Worm (Caenorhabditis elegans) whole organism, L3 larva: ENCODE results near the gene H05C05.1.
A peak's percentile ranks its signal among the peaks of the same experiment; 100 is the strongest.

Experiments used
- R02D3.7 ChIP-seq: fragments of 150-350 bp; optimal IDR thresholded peaks from 2 replicates; lab custom pipeline; 2014; ENCODE audit warnings: missing biosample characterization, missing genetic modification characterization
- ZK546.5 ChIP-seq: sonication (generic microtip); optimal IDR thresholded peaks from 2 replicates; lab custom pipeline; 2017; ENCODE audit warnings: missing biosample characterization, missing genetic modification characterization
- aly-2 ChIP-seq: fragments of 150-350 bp; optimal IDR thresholded peaks from 2 replicates; lab custom pipeline; 2014; ENCODE audit warnings: missing biosample characterization, missing genetic modification characterization
- ama-1 ChIP-seq: fragments of 150-350 bp; optimal IDR thresholded peaks from 2 replicates; lab custom pipeline; 2018
- ceh-28 ChIP-seq: fragments of 150-350 bp; optimal IDR thresholded peaks from 2 replicates; lab custom pipeline; 2014; ENCODE audit warnings: missing biosample characterization, missing genetic modification reagents, missing genetic modification characterization
- ceh-82 ChIP-seq: fragments of 150-350 bp; optimal IDR thresholded peaks from 2 replicates; lab custom pipeline; 2014; ENCODE audit warnings: missing biosample characterization, missing genetic modification characterization
- ceh-9 ChIP-seq: sonication (generic microtip); optimal IDR thresholded peaks from 2 replicates; lab custom pipeline; 2018; ENCODE audit warnings: missing biosample characterization, missing genetic modification characterization
- daf-12 ChIP-seq: fragments of 150-350 bp; optimal IDR thresholded peaks from 2 replicates; lab custom pipeline; 2014; ENCODE audit warnings: missing biosample characterization, missing genetic modification reagents, missing genetic modification characterization
- elt-3 ChIP-seq, 3 experiments: fragments of 150-350 bp in 1 of 3; sonication (generic microtip) in 2 of 3; optimal IDR thresholded peaks; 2 replicates in 2 of 3; 4 replicates in 1 of 3; lab custom pipeline; 2014 to 2017; ENCODE audit warnings: missing biosample characterization in 3 of 3, missing genetic modification characterization in 3 of 3
- eor-1 ChIP-seq, 2 experiments: fragments of 150-350 bp; optimal IDR thresholded peaks; 2 replicates each; lab custom pipeline; 2014 to 2018; ENCODE audit warnings: missing biosample characterization in 2 of 2, missing genetic modification characterization in 2 of 2
- fkh-10 ChIP-seq: sonication (generic microtip); optimal IDR thresholded peaks from 2 replicates; lab custom pipeline; 2017; ENCODE audit warnings: missing biosample characterization, missing genetic modification reagents, missing genetic modification characterization
- fkh-2 ChIP-seq: fragments of 150-350 bp; optimal IDR thresholded peaks from 2 replicates; lab custom pipeline; 2014; ENCODE audit warnings: missing biosample characterization, missing genetic modification reagents, missing genetic modification characterization
- fos-1 ChIP-seq: fragments of 150-350 bp; optimal IDR thresholded peaks from 2 replicates; lab custom pipeline; 2014; ENCODE audit warnings: missing biosample characterization, missing genetic modification characterization
- jun-1 ChIP-seq: fragments of 150-350 bp; optimal IDR thresholded peaks from 2 replicates; lab custom pipeline; 2014; ENCODE audit warnings: missing biosample characterization, missing genetic modification reagents, missing genetic modification characterization
- lin-15B ChIP-seq: fragments of 150-350 bp; optimal IDR thresholded peaks from 2 replicates; lab custom pipeline; 2014; ENCODE audit warnings: missing biosample characterization, missing genetic modification characterization
- lsy-12 ChIP-seq: sonication (generic microtip); optimal IDR thresholded peaks from 2 replicates; lab custom pipeline; 2016; ENCODE audit warnings: mild to moderate bottlenecking, missing genetic modification characterization, missing compliant biosample characterization
- mml-1 ChIP-seq: fragments of 150-350 bp; sonication (generic microtip); optimal IDR thresholded peaks from 3 replicates; lab custom pipeline; 2014; ENCODE audit warnings: missing biosample characterization, missing genetic modification characterization
- nfya-1 ChIP-seq: sonication (generic microtip); optimal IDR thresholded peaks from 2 replicates; lab custom pipeline; 2017; ENCODE audit warnings: missing genetic modification characterization, mild to moderate bottlenecking, missing compliant biosample characterization, antibody characterized with exemption, moderate library complexity; ENCODE audit not compliant: insufficient read depth
- nhr-11 ChIP-seq: fragments of 150-350 bp; optimal IDR thresholded peaks from 2 replicates; lab custom pipeline; 2014; ENCODE audit warnings: missing biosample characterization, missing genetic modification characterization
- nhr-12 ChIP-seq: fragments of 150-350 bp; optimal IDR thresholded peaks from 2 replicates; lab custom pipeline; 2014; ENCODE audit warnings: missing biosample characterization, missing genetic modification characterization
- nhr-23 ChIP-seq: fragments of 150-350 bp; optimal IDR thresholded peaks from 2 replicates; lab custom pipeline; 2014; ENCODE audit warnings: missing biosample characterization, missing genetic modification reagents, missing genetic modification characterization
- nhr-237 ChIP-seq: fragments of 150-350 bp; optimal IDR thresholded peaks from 2 replicates; lab custom pipeline; 2014; ENCODE audit warnings: missing biosample characterization, missing genetic modification characterization
- nhr-28 ChIP-seq: fragments of 150-350 bp; optimal IDR thresholded peaks from 2 replicates; lab custom pipeline; 2014; ENCODE audit warnings: missing biosample characterization, missing genetic modification characterization
- nhr-43 ChIP-seq: sonication (generic microtip); optimal IDR thresholded peaks from 2 replicates; lab custom pipeline; 2016; ENCODE audit warnings: mild to moderate bottlenecking, missing genetic modification characterization, missing compliant biosample characterization; ENCODE audit not compliant: poor library complexity, severe bottlenecking
- nhr-67 ChIP-seq: fragments of 150-350 bp; optimal IDR thresholded peaks from 2 replicates; lab custom pipeline; 2014; ENCODE audit warnings: missing biosample characterization, missing genetic modification characterization
- nhr-76 ChIP-seq: fragments of 150-350 bp; sonication (generic microtip); optimal IDR thresholded peaks from 5 replicates; lab custom pipeline; 2014; ENCODE audit warnings: missing biosample characterization, missing genetic modification characterization
- nhr-77 ChIP-seq: fragments of 150-350 bp; optimal IDR thresholded peaks from 2 replicates; lab custom pipeline; 2014; ENCODE audit warnings: missing biosample characterization, missing genetic modification characterization
- pha-4 ChIP-seq: fragments of 150-350 bp; optimal IDR thresholded peaks from 2 replicates; lab custom pipeline; 2014; ENCODE audit warnings: missing biosample characterization, missing genetic modification reagents, missing genetic modification characterization
- pqm-1 ChIP-seq: fragments of 150-350 bp; optimal IDR thresholded peaks from 2 replicates; lab custom pipeline; 2017; ENCODE audit warnings: missing biosample characterization, missing genetic modification characterization, inconsistent platforms
- sea-2 ChIP-seq: fragments of 150-350 bp; sonication (generic microtip); optimal IDR thresholded peaks from 4 replicates; lab custom pipeline; 2014; ENCODE audit warnings: missing biosample characterization, missing genetic modification reagents, missing genetic modification characterization
- skn-1 ChIP-seq: fragments of 150-350 bp; optimal IDR thresholded peaks from 2 replicates; lab custom pipeline; 2014; ENCODE audit warnings: missing biosample characterization, missing genetic modification characterization
- snpc-4 ChIP-seq: fragments of 150-350 bp; optimal IDR thresholded peaks from 2 replicates; lab custom pipeline; 2014; ENCODE audit warnings: missing biosample characterization, missing genetic modification characterization
- unc-39 ChIP-seq: sonication (generic microtip); optimal IDR thresholded peaks from 4 replicates; lab custom pipeline; 2017; ENCODE audit warnings: missing biosample characterization, missing genetic modification characterization
- unc-62 ChIP-seq: fragments of 150-350 bp; sonication (generic microtip); optimal IDR thresholded peaks from 4 replicates; lab custom pipeline; 2014; ENCODE audit warnings: missing biosample characterization, missing genetic modification reagents, missing genetic modification characterization
- zag-1 ChIP-seq: fragments of 150-350 bp; optimal IDR thresholded peaks from 2 replicates; lab custom pipeline; 2014; ENCODE audit warnings: missing biosample characterization, missing genetic modification characterization
- ztf-11 ChIP-seq: fragments of 150-350 bp; optimal IDR thresholded peaks from 2 replicates; lab custom pipeline; 2014; ENCODE audit warnings: missing biosample characterization, missing genetic modification characterization

H05C05.1 gene

DNA sequence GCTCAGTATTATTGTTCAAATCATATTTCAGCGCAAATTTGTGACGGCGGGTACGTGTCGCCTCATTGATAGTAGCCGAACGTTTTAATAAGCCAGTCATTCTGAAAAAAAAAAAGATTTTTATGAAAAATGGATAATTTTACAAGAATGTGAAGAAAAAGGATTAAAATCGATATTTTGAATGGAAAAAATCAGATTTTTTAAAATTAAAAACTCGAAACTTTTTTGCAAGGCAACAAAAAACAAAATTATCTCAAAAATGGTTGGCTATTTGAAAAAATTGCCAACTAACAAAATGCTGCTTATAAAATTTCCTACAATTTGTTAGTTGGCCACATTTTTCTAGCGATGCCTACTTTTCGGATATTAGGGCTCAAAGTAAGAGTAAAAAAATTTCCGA is 43.0 kb downstream of the H05C05.1 start, which contains the start of gene Y55D5A.4:
Y55D5A.4 (minus strand) TSS at position 101 of the 400 bp plus-strand sequence.
- TF ChIP-seq fkh-2 (no peak), fos-1 (tag; lab: Kevin White, UChicago) (no peak), lin-15B (tag; lab: Kevin White, UChicago) (no peak), elt-3 (tag; optimal IDR thresholded peaks at IDR 0.05; lab: Kevin White, UChicago) (no peak), pha-4 (tag; lab: Kevin White, UChicago) (no peak), ZK546.5 (tag; lab: Kevin White, UChicago) (no peak), nhr-67 (no peak), sea-2 (GFP tag; lab: Kevin White, UChicago) (no peak), nhr-237 (tag; lab: Kevin White, UChicago) (no peak), aly-2 (tag; lab: Kevin White, UChicago) (no peak), nhr-11 (tag; lab: Kevin White, UChicago) (no peak), unc-39 (tag; lab: Kevin White, UChicago) (no peak), zag-1 (tag; lab: Kevin White, UChicago) (no peak), nfya-1 (tag; lab: Kevin White, UChicago) (no peak), lsy-12 (tag; lab: Kevin White, UChicago) (no peak), ztf-11 (tag; lab: Kevin White, UChicago) (no peak), daf-12 (tag; lab: Kevin White, UChicago) (no peak), skn-1 (tag; lab: Kevin White, UChicago) (no peak), pqm-1 (tag; lab: Kevin White, UChicago) (no peak)
- TF ChIP-seq, all 47 proteins: peak for 0

DNA sequence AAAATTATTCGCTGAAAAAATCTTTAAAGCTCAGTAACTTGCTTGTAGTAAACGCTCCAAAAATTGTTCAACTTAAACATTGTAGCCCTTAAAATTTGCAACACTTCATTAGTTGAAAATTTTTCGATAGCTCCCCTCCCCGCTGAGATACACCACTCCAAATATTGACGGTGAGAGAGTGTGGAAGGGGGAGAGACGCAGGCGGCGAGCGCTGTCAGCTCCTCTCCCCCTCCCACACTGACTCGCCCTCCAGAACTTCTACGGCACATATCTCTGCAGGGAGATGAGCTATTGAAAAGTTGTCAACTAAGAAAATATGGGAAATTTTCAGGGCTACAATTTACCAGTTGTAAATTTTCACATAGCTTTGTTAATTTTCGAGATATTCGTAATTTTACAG is 45.3 kb downstream of the H05C05.1 start:
- TF ChIP-seq nhr-43 (tag; lab: Kevin White, UChicago) = no peak
- no peak for TF ChIP-seq mml-1 (tag; lab: Kevin White, UChicago)
- no peak for TF ChIP-seq unc-62
- TF ChIP-seq snpc-4 (tag; lab: Kevin White, UChicago) = no peak
- TF ChIP-seq nhr-237 (tag; lab: Kevin White, UChicago) = no peak
- TF ChIP-seq nhr-77 (tag; lab: Kevin White, UChicago) = no peak
- TF ChIP-seq ceh-82 (tag; lab: Kevin White, UChicago) = no peak
- no peak for TF ChIP-seq ZK546.5 (tag; lab: Kevin White, UChicago)
- TF ChIP-seq R02D3.7 = no peak
- TF ChIP-seq ama-1 (lab: Kevin White, UChicago) = no peak
- no peak for TF ChIP-seq jun-1 (tag; lab: Kevin White, UChicago)
- TF ChIP-seq pqm-1 (tag; lab: Kevin White, UChicago) = no peak
- no peak for TF ChIP-seq nfya-1 (tag; lab: Kevin White, UChicago)
- no peak for TF ChIP-seq nhr-76 (tag; lab: Kevin White, UChicago)
- TF ChIP-seq ceh-28 (tag; lab: Kevin White, UChicago) = no peak
- TF ChIP-seq ceh-9 (tag; lab: Kevin White, UChicago) = no peak
- no peak for TF ChIP-seq eor-1 (tag; optimal IDR thresholded peaks at IDR 0.05; lab: Kevin White, UChicago)
- TF ChIP-seq sea-2 (GFP tag; lab: Kevin White, UChicago) = no peak
- no peak for TF ChIP-seq elt-3 (tag; optimal IDR thresholded peaks at IDR 0.05; lab: Kevin White, UChicago)

- TF ChIP-seq nhr-23 (tag; lab: Kevin White, UChicago) (no peak), nhr-12 (tag; lab: Kevin White, UChicago) (no peak), fkh-10 (GFP tag; lab: Kevin White, UChicago) (no peak), ceh-28 (tag; lab: Kevin White, UChicago) (peak; percentile 99), zag-1 (tag; lab: Kevin White, UChicago) (no peak)
Measured at ce11 chrIII:2993963-2994362, 47.0 kb downstream of the H05C05.1 start.

- no peak for TF ChIP-seq nhr-28 (tag; lab: Kevin White, UChicago)
- peak; percentile 95 for TF ChIP-seq ceh-28 (tag; lab: Kevin White, UChicago)
- TF ChIP-seq, all 47 proteins: peak for 1
Measured at ce11 chrIII:2995288-2995687, 48.4 kb downstream of the H05C05.1 start.
